Fruit fly (Drosophila melanogaster) whole organism, embryonic: ENCODE results near the gene MRG15.

Source experiments
- Abd-B ChIP-seq: fragments of 200-800 bp; sonication (Bioruptor generic); optimal IDR thresholded peaks from 2 replicates; lab custom pipeline; 2018; ENCODE audit warnings: missing biosample characterization, mild to moderate bottlenecking, missing genetic modification characterization, moderate library complexity
- Aef1 ChIP-seq: fragments of 200-800 bp; sonication (Bioruptor generic); IDR thresholded peaks from 3 replicates; pipeline ENCODE4 v1.3.6; 2022; ENCODE audit warnings: missing biosample characterization, missing genetic modification characterization
- Bdp1 ChIP-seq: fragments of 200-800 bp; sonication (Bioruptor generic); optimal IDR thresholded peaks from 3 replicates; lab custom pipeline; 2016; ENCODE audit warnings: missing biosample characterization, missing genetic modification characterization
- CG11504 ChIP-seq: fragments of 200-800 bp; sonication (Bioruptor generic); optimal IDR thresholded peaks from 3 replicates; lab custom pipeline; 2019; ENCODE audit warnings: missing biosample characterization, mild to moderate bottlenecking, missing genetic modification characterization, moderate library complexity
- CG12299 ChIP-seq: fragments of 200-800 bp; sonication (Bioruptor generic); optimal IDR thresholded peaks from 2 replicates; lab custom pipeline; 2018; ENCODE audit warnings: missing biosample characterization, mild to moderate bottlenecking, missing genetic modification characterization
- CG14860 ChIP-seq: fragments of 200-800 bp; sonication (Bioruptor generic); IDR thresholded peaks from 3 replicates; pipeline ENCODE4 v1.3.6; 2022; ENCODE audit warnings: missing biosample characterization, missing genetic modification characterization; ENCODE audit not compliant: partially characterized antibody
- CG15696 ChIP-seq: fragments of 200-800 bp; sonication (Bioruptor generic); optimal IDR thresholded peaks from 2 replicates; lab custom pipeline; 2019; ENCODE audit warnings: missing biosample characterization, mild to moderate bottlenecking, missing genetic modification characterization, moderate library complexity
- CG17328 ChIP-seq: fragments of 200-800 bp; sonication (Bioruptor generic); IDR thresholded peaks from 2 replicates; pipeline ENCODE4 v1.3.6; 2022; ENCODE audit warnings: missing biosample characterization, missing genetic modification characterization
- CG32532 ChIP-seq: fragments of 200-800 bp; sonication (Bioruptor generic); IDR thresholded peaks from 2 replicates; pipeline ENCODE4 v1.3.6; 2022; ENCODE audit warnings: missing biosample characterization, missing genetic modification characterization
- CG33213 ChIP-seq: fragments of 200-800 bp; sonication (Bioruptor generic); optimal IDR thresholded peaks from 3 replicates; lab custom pipeline; 2016; ENCODE audit warnings: missing biosample characterization, missing genetic modification characterization
- CG4404 ChIP-seq: fragments of 200-800 bp; sonication (Bioruptor generic); IDR thresholded peaks from 2 replicates; pipeline ENCODE4 v1.3.6; 2022; ENCODE audit warnings: missing biosample characterization, missing genetic modification characterization
- CG6654 ChIP-seq: fragments of 200-800 bp; sonication (Bioruptor generic); optimal IDR thresholded peaks from 2 replicates; lab custom pipeline; 2017; ENCODE audit warnings: missing biosample characterization, mild to moderate bottlenecking, missing genetic modification characterization
- CG8765 ChIP-seq: fragments of 200-800 bp; sonication (Bioruptor generic); IDR thresholded peaks from 2 replicates; pipeline ENCODE4 v1.3.6; 2022; ENCODE audit warnings: missing biosample characterization, missing genetic modification characterization
- CG8944 ChIP-seq: fragments of 200-800 bp; sonication (Bioruptor generic); optimal IDR thresholded peaks from 3 replicates; lab custom pipeline; 2016; ENCODE audit warnings: missing biosample characterization, missing genetic modification characterization
- CG9797 ChIP-seq: fragments of 200-800 bp; sonication (Bioruptor generic); optimal IDR thresholded peaks from 3 replicates; lab custom pipeline; 2018; ENCODE audit warnings: missing biosample characterization, mild to moderate bottlenecking, missing genetic modification characterization
- CG9817 ChIP-seq: fragments of 200-800 bp; sonication (Bioruptor generic); optimal IDR thresholded peaks from 2 replicates; lab custom pipeline; 2018; ENCODE audit warnings: missing biosample characterization, mild to moderate bottlenecking, missing genetic modification characterization, moderate library complexity
- CG9876 ChIP-seq: fragments of 200-800 bp; sonication (Bioruptor generic); optimal IDR thresholded peaks from 2 replicates; lab custom pipeline; 2016; ENCODE audit warnings: missing biosample characterization, missing genetic modification characterization
- Camta ChIP-seq: fragments of 200-800 bp; sonication (Bioruptor generic); optimal IDR thresholded peaks from 2 replicates; lab custom pipeline; 2016; ENCODE audit warnings: missing biosample characterization, missing genetic modification characterization
- CkIIα-i1 ChIP-seq: fragments of 200-800 bp; sonication (Bioruptor generic); IDR thresholded peaks from 2 replicates; pipeline ENCODE4 v1.3.6; 2022; ENCODE audit warnings: missing biosample characterization, missing genetic modification characterization
- Dad ChIP-seq: fragments of 200-800 bp; sonication (Bioruptor generic); optimal IDR thresholded peaks from 3 replicates; lab custom pipeline; 2016; ENCODE audit warnings: missing biosample characterization, missing genetic modification characterization
- Dip2 ChIP-seq: fragments of 200-800 bp; sonication (Bioruptor generic); IDR thresholded peaks from 2 replicates; pipeline ENCODE4 v1.3.6; 2022; ENCODE audit warnings: missing biosample characterization, missing genetic modification characterization
- Dll ChIP-seq: fragments of 200-800 bp; sonication (Bioruptor generic); IDR thresholded peaks from 4 replicates; pipeline ENCODE4 v1.3.6; 2022; ENCODE audit warnings: missing biosample characterization, missing genetic modification characterization; ENCODE audit not compliant: partially characterized antibody
- E2f2 ChIP-seq: fragments of 200-800 bp; sonication (Bioruptor generic); IDR thresholded peaks from 2 replicates; pipeline ENCODE4 v1.3.6; 2022; ENCODE audit warnings: missing biosample characterization, missing genetic modification characterization
- Eip74EF ChIP-seq, 2 experiments: fragments of 200-800 bp in 1 of 2; fragments of >200 bp in 1 of 2; sonication (Bioruptor generic) in 1 of 2; optimal IDR thresholded peaks; 2 replicates each; lab custom pipeline; 2017 to 2019; ENCODE audit warnings: missing biosample characterization in 2 of 2, missing genetic modification characterization in 2 of 2, mild to moderate bottlenecking in 1 of 2, moderate library complexity in 1 of 2
- HLHmδ ChIP-seq: fragments of 200-800 bp; sonication (Bioruptor generic); optimal IDR thresholded peaks from 2 replicates; lab custom pipeline; 2018; ENCODE audit warnings: missing biosample characterization, mild to moderate bottlenecking, missing genetic modification characterization, moderate library complexity
- Kr ChIP-seq: fragments of 200-800 bp; sonication (Bioruptor generic); optimal IDR thresholded peaks from 2 replicates; lab custom pipeline; 2017; ENCODE audit warnings: missing biosample characterization, mild to moderate bottlenecking, missing genetic modification characterization
- MESR4 ChIP-seq: fragments of 200-800 bp; sonication (Bioruptor generic); optimal IDR thresholded peaks from 2 replicates; lab custom pipeline; 2018; ENCODE audit warnings: missing biosample characterization, mild to moderate bottlenecking, missing genetic modification characterization, moderate library complexity
- Optix ChIP-seq: fragments of 200-800 bp; sonication (Bioruptor generic); IDR thresholded peaks from 3 replicates; pipeline ENCODE4 v1.3.6; 2022; ENCODE audit warnings: missing biosample characterization, missing genetic modification characterization
- Sry-β ChIP-seq: fragments of 200-800 bp; sonication (Bioruptor generic); optimal IDR thresholded peaks from 2 replicates; lab custom pipeline; 2018; ENCODE audit warnings: missing biosample characterization, mild to moderate bottlenecking, missing genetic modification characterization, moderate library complexity
- Stat92E ChIP-seq, 3 experiments: fragments of >200 bp in 2 of 3; fragments of 200-800 bp in 1 of 3; sonication (Bioruptor generic) in 1 of 3; optimal IDR thresholded peaks; 2 replicates each; lab custom pipeline; 2017 to 2019; ENCODE audit warnings: missing biosample characterization in 3 of 3, missing genetic modification characterization in 3 of 3, mild to moderate bottlenecking in 1 of 3, moderate library complexity in 1 of 3
- ac ChIP-seq: fragments of 200-800 bp; sonication (Bioruptor generic); optimal IDR thresholded peaks from 3 replicates; lab custom pipeline; 2017; ENCODE audit warnings: missing biosample characterization, mild to moderate bottlenecking, missing genetic modification characterization
- ash1 ChIP-seq: fragments of 200-800 bp; sonication (Bioruptor generic); optimal IDR thresholded peaks from 2 replicates; lab custom pipeline; 2018; ENCODE audit warnings: missing biosample characterization, mild to moderate bottlenecking, missing genetic modification characterization
- caup ChIP-seq: fragments of 200-800 bp; sonication (Bioruptor generic); optimal IDR thresholded peaks from 3 replicates; lab custom pipeline; 2017; ENCODE audit warnings: missing biosample characterization, mild to moderate bottlenecking, missing genetic modification characterization, moderate library complexity; ENCODE audit not compliant: severe bottlenecking
- crol ChIP-seq: fragments of 200-800 bp; sonication (Bioruptor generic); IDR thresholded peaks from 2 replicates; pipeline ENCODE4 v1.3.6; 2022; ENCODE audit warnings: missing biosample characterization, missing genetic modification characterization
- danr ChIP-seq: fragments of 200-800 bp; sonication (Bioruptor generic); IDR thresholded peaks from 2 replicates; pipeline ENCODE4 v1.3.6; 2022; ENCODE audit warnings: missing biosample characterization, missing genetic modification characterization
- gcm2 ChIP-seq: fragments of 200-800 bp; sonication (Bioruptor generic); optimal IDR thresholded peaks from 2 replicates; lab custom pipeline; 2016; ENCODE audit warnings: missing biosample characterization, missing genetic modification characterization
- jigr1 ChIP-seq: fragments of 200-800 bp; sonication (Bioruptor generic); IDR thresholded peaks from 3 replicates; pipeline ENCODE4 v1.3.6; 2022; ENCODE audit warnings: missing biosample characterization, missing genetic modification characterization
- lab ChIP-seq: fragments of 200-800 bp; sonication (Bioruptor generic); optimal IDR thresholded peaks from 3 replicates; lab custom pipeline; 2017; ENCODE audit warnings: missing biosample characterization, missing genetic modification characterization, mild to moderate bottlenecking, moderate library complexity, missing genetic modification reagents
- mld ChIP-seq: fragments of 200-800 bp; sonication (Bioruptor generic); IDR thresholded peaks from 3 replicates; pipeline ENCODE4 v1.3.6; 2022; ENCODE audit warnings: missing biosample characterization, missing genetic modification characterization; ENCODE audit not compliant: partially characterized antibody
- nau ChIP-seq: fragments of 200-800 bp; sonication (Bioruptor generic); optimal IDR thresholded peaks from 3 replicates; lab custom pipeline; 2017; ENCODE audit warnings: missing biosample characterization, mild to moderate bottlenecking, missing genetic modification characterization, missing genetic modification reagents
- p53 ChIP-seq: fragments of 200-800 bp; sonication (Bioruptor generic); optimal IDR thresholded peaks from 2 replicates; lab custom pipeline; 2016; ENCODE audit warnings: missing biosample characterization, missing genetic modification characterization
- phol ChIP-seq: fragments of 200-800 bp; sonication (Bioruptor generic); optimal IDR thresholded peaks from 3 replicates; lab custom pipeline; 2018; ENCODE audit warnings: missing biosample characterization, mild to moderate bottlenecking, missing genetic modification characterization, moderate library complexity
- schlank ChIP-seq: fragments of 200-800 bp; sonication (Bioruptor generic); optimal IDR thresholded peaks from 2 replicates; lab custom pipeline; 2018; ENCODE audit warnings: missing biosample characterization, mild to moderate bottlenecking, missing genetic modification characterization
- sisA ChIP-seq: fragments of 200-800 bp; sonication (Bioruptor generic); IDR thresholded peaks from 2 replicates; pipeline ENCODE4 v1.3.6; 2022; ENCODE audit warnings: missing biosample characterization, missing genetic modification characterization
- tin ChIP-seq: fragments of 200-800 bp; sonication (Bioruptor generic); optimal IDR thresholded peaks from 3 replicates; lab custom pipeline; 2016; ENCODE audit warnings: missing biosample characterization, missing genetic modification characterization
- twi ChIP-seq: fragments of 200-800 bp; optimal IDR thresholded peaks from 2 replicates; lab custom pipeline; 2019; ENCODE audit warnings: missing biosample characterization, mild to moderate bottlenecking, missing genetic modification characterization, moderate library complexity
- usp ChIP-seq: fragments of >200 bp; optimal IDR thresholded peaks from 2 replicates; lab custom pipeline; 2017; ENCODE audit warnings: missing biosample characterization, missing genetic modification characterization
- vnd ChIP-seq: fragments of 200-800 bp; sonication (Bioruptor generic); IDR thresholded peaks from 3 replicates; pipeline ENCODE4 v1.3.6; 2022; ENCODE audit warnings: missing biosample characterization, missing genetic modification characterization; ENCODE audit not compliant: partially characterized antibody

Gene MRG15

DNA sequence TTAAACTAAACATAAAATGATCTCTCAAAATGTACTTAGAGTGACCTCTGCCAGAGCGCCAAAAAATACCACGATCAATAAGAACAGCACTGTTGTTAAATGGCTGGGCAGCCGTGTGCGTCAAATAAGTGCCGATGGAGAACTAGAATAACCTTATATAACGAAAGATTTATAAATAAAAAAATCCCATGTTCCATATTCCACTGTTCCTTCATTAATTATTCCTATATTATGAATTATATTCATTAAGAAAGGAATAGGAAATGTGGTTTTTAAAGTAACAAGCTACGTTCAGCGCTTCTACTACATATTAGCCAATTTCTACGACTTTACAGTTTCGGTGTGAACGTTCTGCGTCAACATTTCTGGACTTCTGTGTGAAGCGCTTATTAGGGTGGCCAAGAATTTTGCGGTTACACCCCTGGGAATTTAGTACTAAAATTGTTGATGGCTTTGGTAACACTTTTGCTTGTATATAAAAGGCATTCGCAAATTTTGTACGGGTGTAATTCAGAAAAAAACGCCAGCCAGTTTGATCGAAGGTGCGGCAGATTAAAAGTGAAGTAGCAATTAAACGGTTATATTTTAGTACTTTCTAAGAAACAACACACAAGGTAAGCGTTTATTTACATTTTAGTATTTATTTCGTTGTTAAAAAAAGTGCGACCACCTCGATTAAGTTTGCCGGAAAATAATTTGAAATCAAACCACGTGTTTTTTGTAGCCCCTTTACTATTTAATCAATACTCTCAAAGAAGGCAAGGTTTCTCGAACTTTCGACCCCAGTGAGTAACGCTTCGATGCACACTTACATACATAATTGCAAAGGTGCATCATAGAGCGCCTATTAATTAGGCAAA is 35.5 kb downstream of the MRG15 start, which contains the start of the genes tefu and Hsc70-4 (continued):
- TF ChIP-seq CG33213 (GFP tag; lab: Kevin White, UChicago) (peak; percentile 55), Camta (GFP tag; lab: Kevin White, UChicago) (peak; percentile 61), CG9817 (tag; lab: Kevin White, UChicago) (peak; percentile 84), caup (GFP tag; lab: Kevin White, UChicago) (peak; percentile 38), CG32532 (GFP tag; lab: Robert Waterston, UW) (peak; percentile 80), HLHmδ (GFP tag; lab: Kevin White, UChicago) (no peak), CG9876 (GFP tag; lab: Kevin White, UChicago) (peak; percentile 64), Kr (no peak), CG8765 (GFP tag; lab: Robert Waterston, UW) (peak; percentile 78), MESR4 (peak; percentile 61), CG12299 (tag; lab: Kevin White, UChicago) (peak; percentile 27), ac (GFP tag; lab: Kevin White, UChicago) (no peak), Optix (GFP tag; lab: Robert Waterston, UW) (peak; percentile 60; the same call in 2 of the 3 replicates), Dad (GFP tag; lab: Kevin White, UChicago) (peak; percentile 68), E2f2 (GFP tag; lab: Robert Waterston, UW) (peak; percentile 71), CG4404 (GFP tag; lab: Robert Waterston, UW) (peak; percentile 74), CG11504 (tag; lab: Kevin White, UChicago) (no peak), Dll (no peak), Eip74EF (GFP tag; optimal IDR thresholded peaks at IDR 0.05; lab: Kevin White, UChicago) (peak in 1 of 2 experiments; percentile 82), CG17328 (GFP tag; lab: Robert Waterston, UW) (peak; percentile 58), tin (peak; percentile 78), danr (GFP tag; lab: Robert Waterston, UW) (peak; percentile 70; the same call in 1 of the 2 replicates), mld (GFP tag; lab: Robert Waterston, UW) (no peak), phol (tag; lab: Kevin White, UChicago) (peak; percentile 91), usp (GFP tag; lab: Kevin White, UChicago) (no peak), CG15696 (tag; lab: Kevin White, UChicago) (peak; percentile 76), Bdp1 (peak; percentile 57), schlank (tag; lab: Kevin White, UChicago) (peak; percentile 28), nau (GFP tag; lab: Kevin White, UChicago) (no peak), CkIIα-i1 (GFP tag; lab: Robert Waterston, UW) (no peak), CG14860 (GFP tag; lab: Robert Waterston, UW) (no peak), twi (tag; lab: Kevin White, UChicago) (peak; percentile 61), gcm2 (GFP tag; lab: Kevin White, UChicago) (peak; percentile 46), p53 (peak; percentile 1), jigr1 (GFP tag; lab: Robert Waterston, UW) (peak; percentile 69; the same call in 2 of the 3 replicates), vnd (no peak), Abd-B (GFP tag; lab: Kevin White, UChicago) (peak; percentile 92), ash1 (GFP tag; lab: Kevin White, UChicago) (no peak), crol (GFP tag; lab: Robert Waterston, UW) (no peak), CG9797 (peak; percentile 96), sisA (GFP tag; lab: Robert Waterston, UW) (peak; percentile 90), lab (GFP tag; lab: Kevin White, UChicago) (peak; percentile 19), Aef1 (peak; percentile 86), CG8944 (GFP tag; lab: Kevin White, UChicago) (peak; percentile 48), CG6654 (GFP tag; lab: Kevin White, UChicago) (peak; percentile 56), Sry-β (GFP tag; lab: Kevin White, UChicago) (peak; percentile 62), Stat92E (GFP tag; optimal IDR thresholded peaks at IDR 0.05; lab: Kevin White, UChicago) (peak in 1 of 3 experiments; percentile 37), Dip2 (GFP tag; lab: Robert Waterston, UW) (0 out of 2 replicates have a peak, but pooled peaks have one; percentile 28)
